Worm (Caenorhabditis elegans) whole organism, late embryonic: Measurements from ENCODE around the gene chil-14.
A peak's percentile ranks its signal among the peaks of the same experiment; 100 is the strongest.

Source experiments
- C38D4.7 ChIP-seq: fragments of 200-800 bp; sonication (Bioruptor generic); optimal IDR thresholded peaks from 2 replicates; lab custom pipeline; 2018; ENCODE audit warnings: mild to moderate bottlenecking, missing genetic modification characterization, moderate library complexity, missing compliant biosample characterization
- F13H6.1 ChIP-seq: sonication (generic microtip); optimal IDR thresholded peaks from 2 replicates; lab custom pipeline; 2016; ENCODE audit warnings: missing genetic modification characterization, missing compliant biosample characterization
- T23F11.4 ChIP-seq: fragments of 200-800 bp; sonication (Bioruptor generic); optimal IDR thresholded peaks from 2 replicates; lab custom pipeline; 2018; ENCODE audit warnings: mild to moderate bottlenecking, missing genetic modification characterization, missing compliant biosample characterization
- Y22D7AL.16 ChIP-seq: sonication (generic microtip); optimal IDR thresholded peaks from 2 replicates; lab custom pipeline; 2016; ENCODE audit warnings: missing genetic modification characterization, missing compliant biosample characterization
- ahr-1 ChIP-seq: sonication (generic microtip); optimal IDR thresholded peaks from 2 replicates; lab custom pipeline; 2016; ENCODE audit warnings: missing genetic modification characterization, missing compliant biosample characterization
- ama-1 ChIP-seq: fragments of 150-350 bp; optimal IDR thresholded peaks from 2 replicates; lab custom pipeline; 2014
- ceh-14 ChIP-seq: sonication (generic microtip); optimal IDR thresholded peaks from 2 replicates; lab custom pipeline; 2016; ENCODE audit warnings: missing genotype, missing genetic modification characterization, missing compliant biosample characterization
- ceh-18 ChIP-seq: sonication (generic microtip); optimal IDR thresholded peaks from 2 replicates; lab custom pipeline; 2016; ENCODE audit warnings: missing genetic modification characterization, missing compliant biosample characterization
- ceh-2 ChIP-seq: sonication (generic microtip); optimal IDR thresholded peaks from 2 replicates; lab custom pipeline; 2016; ENCODE audit warnings: missing genotype, missing genetic modification characterization, missing compliant biosample characterization
- ceh-22 ChIP-seq: sonication (generic microtip); optimal IDR thresholded peaks from 2 replicates; lab custom pipeline; 2017; ENCODE audit warnings: missing biosample characterization, missing genetic modification characterization
- ceh-24 ChIP-seq: sonication (generic microtip); optimal IDR thresholded peaks from 2 replicates; lab custom pipeline; 2016; ENCODE audit warnings: mild to moderate bottlenecking, missing genetic modification characterization, missing compliant biosample characterization
- ceh-30 ChIP-seq: fragments of 150-350 bp; optimal IDR thresholded peaks from 2 replicates; lab custom pipeline; 2014; ENCODE audit warnings: missing biosample characterization, missing genetic modification characterization
- ceh-34 ChIP-seq: sonication (generic microtip); optimal IDR thresholded peaks from 2 replicates; lab custom pipeline; 2016; ENCODE audit warnings: mild to moderate bottlenecking, missing genetic modification characterization, missing compliant biosample characterization
- ceh-45 ChIP-seq: fragments of 200-800 bp; sonication (Bioruptor generic); IDR thresholded peaks from 2 replicates; pipeline ENCODE4 v1.3.6; 2022; ENCODE audit warnings: missing genetic modification reagents, missing genetic modification characterization, missing compliant biosample characterization
- ceh-48 ChIP-seq: sonication (generic microtip); optimal IDR thresholded peaks from 2 replicates; lab custom pipeline; 2016; ENCODE audit warnings: missing genetic modification characterization, inconsistent platforms, missing compliant biosample characterization
- che-1 ChIP-seq: sonication (generic microtip); optimal IDR thresholded peaks from 2 replicates; lab custom pipeline; 2016; ENCODE audit warnings: mild to moderate bottlenecking, missing genetic modification characterization, missing compliant biosample characterization
- dve-1 ChIP-seq: sonication (generic microtip); optimal IDR thresholded peaks from 2 replicates; lab custom pipeline; 2017; ENCODE audit warnings: antibody characterized with exemption, mild to moderate bottlenecking, missing genetic modification characterization, missing compliant biosample characterization
- elt-4 ChIP-seq: sonication (generic microtip); optimal IDR thresholded peaks from 2 replicates; lab custom pipeline; 2016; ENCODE audit warnings: missing genetic modification characterization, missing compliant biosample characterization
- ets-4 ChIP-seq: sonication (generic microtip); optimal IDR thresholded peaks from 2 replicates; lab custom pipeline; 2016; ENCODE audit warnings: missing genetic modification characterization, missing compliant biosample characterization
- fax-1 ChIP-seq: sonication (generic microtip); optimal IDR thresholded peaks from 2 replicates; lab custom pipeline; 2016; ENCODE audit warnings: missing genotype, missing genetic modification characterization, missing compliant biosample characterization
- fkh-10 ChIP-seq: fragments of 150-350 bp; optimal IDR thresholded peaks from 2 replicates; lab custom pipeline; 2014; ENCODE audit warnings: missing biosample characterization, missing genetic modification reagents, missing genetic modification characterization
- hlh-15 ChIP-seq: sonication (generic microtip); optimal IDR thresholded peaks from 2 replicates; lab custom pipeline; 2016; ENCODE audit warnings: missing genetic modification characterization, missing compliant biosample characterization
- hlh-30 ChIP-seq: sonication (generic microtip); optimal IDR thresholded peaks from 2 replicates; lab custom pipeline; 2017; ENCODE audit warnings: antibody characterized with exemption, missing genetic modification characterization, missing compliant biosample characterization; ENCODE audit not compliant: insufficient read depth
- hlh-6 ChIP-seq: sonication (generic microtip); optimal IDR thresholded peaks from 2 replicates; lab custom pipeline; 2016; ENCODE audit warnings: missing genotype, missing genetic modification characterization, missing compliant biosample characterization
- hlh-8 ChIP-seq: sonication (generic microtip); optimal IDR thresholded peaks from 2 replicates; lab custom pipeline; 2016; ENCODE audit warnings: missing genotype, missing genetic modification characterization, missing compliant biosample characterization
- lin-11 ChIP-seq: fragments of 200-800 bp; sonication (Bioruptor generic); optimal IDR thresholded peaks from 2 replicates; lab custom pipeline; 2018; ENCODE audit warnings: mild to moderate bottlenecking, missing genetic modification characterization, missing compliant biosample characterization
- madf-2 ChIP-seq: sonication (generic microtip); optimal IDR thresholded peaks from 2 replicates; lab custom pipeline; 2017; ENCODE audit warnings: missing genetic modification characterization, missing compliant biosample characterization
- mec-3 ChIP-seq: sonication (generic microtip); optimal IDR thresholded peaks from 2 replicates; lab custom pipeline; 2016; ENCODE audit warnings: borderline replicate concordance, missing genetic modification characterization, missing compliant biosample characterization
- pat-9 ChIP-seq: fragments of 200-800 bp; sonication (Bioruptor generic); optimal IDR thresholded peaks from 2 replicates; lab custom pipeline; 2018; ENCODE audit warnings: mild to moderate bottlenecking, missing genetic modification characterization, moderate library complexity, missing compliant biosample characterization
- pax-1 ChIP-seq: fragments of 150-350 bp; optimal IDR thresholded peaks from 2 replicates; lab custom pipeline; 2014; ENCODE audit warnings: missing biosample characterization, missing genetic modification characterization
- pha-2 ChIP-seq: sonication (generic microtip); optimal IDR thresholded peaks from 2 replicates; lab custom pipeline; 2017; ENCODE audit warnings: mild to moderate bottlenecking, missing genetic modification characterization, missing compliant biosample characterization
- pros-1 ChIP-seq: fragments of 150-350 bp; optimal IDR thresholded peaks from 2 replicates; lab custom pipeline; 2014; ENCODE audit warnings: missing biosample characterization, missing genetic modification reagents, missing genetic modification characterization
- sdc-2 ChIP-seq: sonication (generic microtip); optimal IDR thresholded peaks from 2 replicates; lab custom pipeline; 2016; ENCODE audit warnings: missing genotype, missing genetic modification characterization, missing compliant biosample characterization
- sox-4 ChIP-seq: sonication (generic microtip); optimal IDR thresholded peaks from 2 replicates; lab custom pipeline; 2017; ENCODE audit warnings: mild to moderate bottlenecking, missing genetic modification characterization, inconsistent platforms, missing compliant biosample characterization
- tbx-2 ChIP-seq: sonication (generic microtip); optimal IDR thresholded peaks from 2 replicates; lab custom pipeline; 2016; ENCODE audit warnings: missing genetic modification characterization, missing compliant biosample characterization
- tbx-7 ChIP-seq: sonication (generic microtip); optimal IDR thresholded peaks from 2 replicates; lab custom pipeline; 2016; ENCODE audit warnings: missing genotype, missing genetic modification characterization, missing compliant biosample characterization
- unc-3 ChIP-seq, 2 experiments: fragments of 200-800 bp in 1 of 2; sonication (Bioruptor generic) in 1 of 2; sonication (generic microtip) in 1 of 2; conservative IDR thresholded peaks in 1 of 2; optimal IDR thresholded peaks in 1 of 2; 2 replicates each; pipeline versions ENCODE4 v1.3.6 to Lab custom; 2016 to 2022; ENCODE audit warnings: missing compliant biosample characterization in 2 of 2, missing genetic modification characterization in 2 of 2, missing genetic modification reagents in 1 of 2
- unc-55 ChIP-seq: sonication (generic microtip); optimal IDR thresholded peaks from 2 replicates; lab custom pipeline; 2017; ENCODE audit warnings: missing biosample characterization, missing genetic modification reagents, missing genetic modification characterization
- unc-86 ChIP-seq: sonication (generic microtip); optimal IDR thresholded peaks from 2 replicates; lab custom pipeline; 2016; ENCODE audit warnings: missing genetic modification characterization, missing compliant biosample characterization

The chil-14 gene

DNA sequence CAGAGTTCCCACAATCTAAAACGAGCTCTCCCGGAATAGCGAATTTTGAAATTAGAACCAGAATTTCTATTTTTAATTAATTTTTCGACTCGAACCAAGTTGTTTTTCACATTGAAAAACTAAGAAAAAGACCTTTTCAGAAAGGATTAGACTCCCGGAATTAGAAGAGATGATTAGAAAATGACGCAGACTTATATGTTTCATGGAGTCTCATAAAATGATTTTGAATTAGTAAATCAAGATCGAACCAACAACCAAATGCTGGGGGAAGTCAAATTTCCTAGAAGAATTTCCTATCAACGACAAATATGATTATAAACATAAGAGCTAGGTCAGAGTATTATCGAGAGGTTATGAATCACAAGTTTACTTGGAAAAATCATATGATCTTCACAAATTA is 33.8 kb downstream of the chil-14 start:
- TF ChIP-seq hlh-8 (no peak), tbx-2 (no peak), fkh-10 (GFP tag; lab: Kevin White, UChicago) (no peak), ama-1 (lab: Kevin White, UChicago) (no peak), C38D4.7 (GFP tag; lab: Kevin White, UChicago) (no peak), Y22D7AL.16 (tag; lab: Kevin White, UChicago) (no peak), ceh-22 (tag; lab: Kevin White, UChicago) (no peak), sox-4 (tag; lab: Kevin White, UChicago) (no peak), hlh-6 (tag; lab: Kevin White, UChicago) (no peak), unc-3 (GFP tag; conservative IDR thresholded peaks at IDR 0.05; lab: Robert Waterston, UW) (no peak), unc-3 (tag; optimal IDR thresholded peaks at IDR 0.05; lab: Kevin White, UChicago) (no peak), mec-3 (tag; lab: Kevin White, UChicago) (no peak), che-1 (tag; lab: Kevin White, UChicago) (no peak), pax-1 (no peak), F13H6.1 (tag; lab: Kevin White, UChicago) (no peak), ceh-45 (GFP tag; lab: Robert Waterston, UW) (no peak)
- TF ChIP-seq, all 69 proteins: peak for 0

DNA sequence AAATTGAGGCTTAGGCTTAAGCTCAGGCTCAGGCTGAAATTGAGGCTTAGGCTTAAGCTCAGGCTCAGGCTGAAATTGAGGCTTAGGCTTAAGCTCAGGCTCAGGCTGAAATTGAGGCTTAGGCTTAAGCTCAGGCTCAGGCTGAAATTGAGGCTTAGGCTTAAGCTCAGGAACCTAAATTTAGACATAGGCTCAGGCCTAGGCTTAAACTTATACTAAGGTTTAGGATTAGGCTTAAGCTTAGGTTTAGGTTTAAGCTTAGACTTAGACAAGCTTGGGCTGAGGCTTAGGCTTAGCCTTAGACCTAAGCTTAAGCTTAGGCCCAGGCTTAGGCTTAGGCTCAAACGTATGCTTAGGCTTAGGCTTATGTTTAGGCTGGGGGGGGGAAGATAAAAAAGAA is 36.0 kb downstream of the chil-14 start:
- peak; percentile 70 for TF ChIP-seq dve-1 (tag; lab: Kevin White, UChicago)

DNA sequence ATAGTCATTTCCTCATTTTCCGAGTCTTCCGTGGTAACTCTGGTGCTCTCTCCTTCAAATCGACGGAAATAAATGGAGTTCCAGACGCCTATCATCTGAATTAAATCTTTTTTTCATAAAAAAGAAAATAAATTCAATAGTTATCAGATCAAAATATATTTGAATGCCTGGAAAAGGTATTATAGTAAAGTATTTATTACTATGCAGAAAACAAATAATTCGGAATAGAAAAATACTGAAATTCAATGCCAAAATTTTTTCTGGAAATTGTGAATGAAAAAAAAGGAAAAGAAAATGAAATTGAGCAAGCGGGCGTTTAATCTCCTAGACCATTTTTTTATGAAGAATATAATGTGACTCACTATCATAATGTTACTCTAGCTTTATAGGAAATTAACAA is 36.6 kb downstream of the chil-14 start, which contains the start of gene C38C3.6:
Gene C38C3.6 (minus strand): TSS at position 101 of the 400 bp plus-strand sequence.
- TF ChIP-seq tbx-2 (no peak), unc-86 (tag; lab: Kevin White, UChicago) (no peak), unc-55 (GFP tag; lab: Kevin White, UChicago) (no peak), ceh-18 (tag; lab: Kevin White, UChicago) (no peak), sox-4 (tag; lab: Kevin White, UChicago) (no peak), pat-9 (tag; lab: Kevin White, UChicago) (no peak), hlh-30 (tag; lab: Kevin White, UChicago) (no peak), ceh-45 (GFP tag; lab: Robert Waterston, UW) (no peak), ceh-48 (tag; lab: Kevin White, UChicago) (no peak), pha-2 (tag; lab: Kevin White, UChicago) (no peak), lin-11 (tag; lab: Kevin White, UChicago) (no peak), ceh-30 (tag; lab: Kevin White, UChicago) (no peak)
- TF ChIP-seq, all 69 proteins: peak for 0

DNA sequence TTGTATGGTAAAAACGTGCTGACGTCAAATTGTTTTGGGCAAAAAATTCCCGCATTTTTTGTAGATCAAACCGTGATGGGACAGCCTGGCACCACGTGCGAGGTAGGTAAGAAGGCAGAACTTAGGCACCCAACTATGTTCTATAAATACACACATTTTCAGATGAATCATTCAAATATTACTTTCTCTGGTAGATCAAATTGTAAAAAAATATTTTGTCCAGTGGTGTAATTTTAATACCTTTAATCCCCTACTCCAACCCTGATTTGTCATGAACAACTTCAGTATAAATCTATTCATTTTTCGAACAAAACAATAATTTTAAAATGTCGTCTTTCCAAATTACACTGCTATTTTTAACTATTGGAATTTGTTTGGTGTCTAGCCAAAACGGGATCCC is 39.6 kb downstream of the chil-14 start, which contains the start of gene spig-7:
Gene spig-7 (plus strand): TSS at position 301 of the 400 bp plus-strand sequence.
- no peak for TF ChIP-seq sdc-2
- TF ChIP-seq ceh-14 (tag; lab: Kevin White, UChicago) = no peak
- TF ChIP-seq unc-3 (GFP tag; conservative IDR thresholded peaks at IDR 0.05; lab: Robert Waterston, UW) = no peak
- TF ChIP-seq unc-3 (tag; optimal IDR thresholded peaks at IDR 0.05; lab: Kevin White, UChicago) = no peak
- no peak for TF ChIP-seq elt-4 (tag; lab: Kevin White, UChicago)
- no peak for TF ChIP-seq pros-1
- TF ChIP-seq hlh-30 (tag; lab: Kevin White, UChicago) = no peak
- no peak for TF ChIP-seq sox-4 (tag; lab: Kevin White, UChicago)
- no peak for TF ChIP-seq Y22D7AL.16 (tag; lab: Kevin White, UChicago)
- TF ChIP-seq ceh-24 (tag; lab: Kevin White, UChicago) = no peak
- TF ChIP-seq hlh-15 (tag; lab: Kevin White, UChicago) = no peak
- TF ChIP-seq madf-2 (tag; lab: Kevin White, UChicago) = no peak
- no peak for TF ChIP-seq tbx-2
- TF ChIP-seq fax-1 (tag; lab: Kevin White, UChicago) = no peak

DNA sequence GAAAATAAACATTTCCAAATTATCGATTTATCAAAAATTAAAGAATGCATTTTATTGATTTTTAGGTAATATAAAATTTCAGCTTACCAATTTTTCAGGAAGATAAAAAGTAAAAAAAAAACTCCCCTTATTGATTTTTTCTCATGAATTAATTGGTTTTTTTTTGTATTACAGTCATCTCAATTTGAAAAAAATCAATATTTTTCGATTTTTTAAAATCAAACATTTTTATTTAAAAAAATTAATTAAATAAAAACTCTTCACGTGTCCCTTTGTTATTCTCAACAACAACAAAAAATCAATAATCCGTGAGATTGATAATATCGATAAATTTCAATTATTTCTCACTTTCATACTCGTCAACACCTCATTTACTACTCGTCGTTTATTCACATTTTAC is 40.5 kb downstream of the chil-14 start, which contains the start of gene C38C3.3:
Gene C38C3.3 (plus strand): TSS at position 301 of the 400 bp plus-strand sequence.
- no peak for TF ChIP-seq hlh-8
- no peak for TF ChIP-seq sox-4 (tag; lab: Kevin White, UChicago)
- no peak for TF ChIP-seq ceh-30 (tag; lab: Kevin White, UChicago)
- no peak for TF ChIP-seq tbx-7
- no peak for TF ChIP-seq ahr-1
- no peak for TF ChIP-seq ceh-24 (tag; lab: Kevin White, UChicago)
- no peak for TF ChIP-seq ceh-2 (tag; lab: Kevin White, UChicago)
- TF ChIP-seq sdc-2 = no peak
- no peak for TF ChIP-seq F13H6.1 (tag; lab: Kevin White, UChicago)
- TF ChIP-seq unc-55 (GFP tag; lab: Kevin White, UChicago) = no peak
- no peak for TF ChIP-seq ets-4 (tag; lab: Kevin White, UChicago)
- no peak for TF ChIP-seq ceh-34 (tag; lab: Kevin White, UChicago)
- no peak for TF ChIP-seq T23F11.4
